Worm (Caenorhabditis elegans) whole organism, young adult: ENCODE data around the gene C02F5.2.

Experiments used
- C06A6.2 ChIP-seq: fragments of 200-800 bp; sonication (Bioruptor generic); conservative IDR thresholded peaks from 2 replicates; pipeline ENCODE4 v1.3.6; 2022; ENCODE audit warnings: missing genetic modification characterization, missing compliant biosample characterization
- F10E7.11 ChIP-seq: sonication (generic microtip); optimal IDR thresholded peaks from 2 replicates; lab custom pipeline; 2017; ENCODE audit warnings: mild to moderate bottlenecking, missing genetic modification characterization, moderate library complexity, missing compliant biosample characterization
- F23B12.7 ChIP-seq: sonication (generic microtip); optimal IDR thresholded peaks from 2 replicates; lab custom pipeline; 2017; ENCODE audit warnings: missing genetic modification characterization, mild to moderate bottlenecking, missing compliant biosample characterization, antibody characterized with exemption, moderate library complexity; ENCODE audit not compliant: insufficient read depth
- F37B4.10 ChIP-seq: fragments of 200-800 bp; sonication (Bioruptor generic); IDR thresholded peaks from 2 replicates; pipeline ENCODE4 v1.3.6; 2022; ENCODE audit warnings: missing genetic modification characterization, missing compliant biosample characterization
- F57C9.4 ChIP-seq: sonication (generic microtip); optimal IDR thresholded peaks from 2 replicates; lab custom pipeline; 2017; ENCODE audit warnings: mild to moderate bottlenecking, missing genetic modification characterization, missing compliant biosample characterization
- K11D2.4 ChIP-seq: fragments of 200-800 bp; sonication (Bioruptor generic); IDR thresholded peaks from 2 replicates; pipeline ENCODE4 v1.3.6; 2022; ENCODE audit warnings: missing genetic modification reagents, missing genetic modification characterization, missing compliant biosample characterization
- T07F8.4 ChIP-seq: sonication (generic microtip); optimal IDR thresholded peaks from 2 replicates; lab custom pipeline; 2016; ENCODE audit warnings: mild to moderate bottlenecking, missing genetic modification characterization, moderate library complexity, missing compliant biosample characterization
- Y53F4B.3 ChIP-seq: fragments of 200-800 bp; sonication (Bioruptor generic); IDR thresholded peaks from 2 replicates; pipeline ENCODE4 v1.3.6; 2022; ENCODE audit warnings: missing genetic modification reagents, missing genetic modification characterization, missing compliant biosample characterization
- akir-1 ChIP-seq: fragments of 200-800 bp; sonication (Bioruptor generic); optimal IDR thresholded peaks from 2 replicates; lab custom pipeline; 2018; ENCODE audit warnings: mild to moderate bottlenecking, missing genetic modification characterization, moderate library complexity, missing compliant biosample characterization
- ama-1 ChIP-seq, 3 experiments: fragments of 150-350 bp in 1 of 3; sonication (generic microtip) in 2 of 3; optimal IDR thresholded peaks; 2 replicates each; lab custom pipeline; 2014 to 2018; ENCODE audit warnings: missing biosample characterization in 2 of 3, missing genetic modification characterization in 2 of 3, missing genetic modification reagents in 2 of 3
- aptf-3 ChIP-seq: fragments of 200-800 bp; sonication (Bioruptor generic); IDR thresholded peaks from 2 replicates; pipeline ENCODE4 v1.3.6; 2022; ENCODE audit warnings: missing genetic modification characterization, missing compliant biosample characterization
- attf-5 ChIP-seq: fragments of 200-800 bp; sonication (Bioruptor generic); optimal IDR thresholded peaks from 2 replicates; lab custom pipeline; 2018; ENCODE audit warnings: mild to moderate bottlenecking, missing genetic modification characterization, missing compliant biosample characterization
- bed-2 ChIP-seq: fragments of 200-800 bp; sonication (Bioruptor generic); IDR thresholded peaks from 2 replicates; pipeline ENCODE4 v1.3.6; 2022; ENCODE audit warnings: missing genetic modification reagents, missing genetic modification characterization, missing compliant biosample characterization
- ceh-40 ChIP-seq: fragments of 200-800 bp; sonication (Bioruptor generic); IDR thresholded peaks from 2 replicates; pipeline ENCODE4 v1.3.6; 2022; ENCODE audit warnings: missing genetic modification characterization, missing compliant biosample characterization
- ceh-91 ChIP-seq: fragments of 200-800 bp; sonication (Bioruptor generic); IDR thresholded peaks from 2 replicates; pipeline ENCODE4 v1.3.6; 2022; ENCODE audit warnings: missing genetic modification reagents, missing genetic modification characterization, missing compliant biosample characterization
- chd-7 ChIP-seq: sonication (generic microtip); optimal IDR thresholded peaks from 2 replicates; lab custom pipeline; 2016; ENCODE audit warnings: mild to moderate bottlenecking, missing genetic modification characterization, moderate library complexity, missing compliant biosample characterization
- dpff-1 ChIP-seq: sonication (generic microtip); optimal IDR thresholded peaks from 2 replicates; lab custom pipeline; 2017; ENCODE audit warnings: mild to moderate bottlenecking, missing genetic modification characterization, missing compliant biosample characterization
- efl-1 ChIP-seq: fragments of 150-350 bp; optimal IDR thresholded peaks from 2 replicates; lab custom pipeline; 2014; ENCODE audit warnings: missing biosample characterization, missing genetic modification reagents, missing genetic modification characterization
- egrh-3 ChIP-seq: fragments of 200-800 bp; sonication (Bioruptor generic); IDR thresholded peaks from 2 replicates; pipeline ENCODE4 v1.3.6; 2022; ENCODE audit warnings: missing genetic modification reagents, missing genetic modification characterization, missing compliant biosample characterization
- ets-4 ChIP-seq: fragments of 200-800 bp; sonication (Bioruptor generic); optimal IDR thresholded peaks from 2 replicates; lab custom pipeline; 2018; ENCODE audit warnings: mild to moderate bottlenecking, missing genetic modification characterization, missing compliant biosample characterization
- hlh-26 ChIP-seq: fragments of 200-800 bp; sonication (Bioruptor generic); conservative IDR thresholded peaks from 2 replicates; pipeline ENCODE4 v1.3.6; 2022; ENCODE audit warnings: missing genetic modification reagents, missing genetic modification characterization, missing compliant biosample characterization
- hmg-1.2 ChIP-seq: fragments of 200-800 bp; sonication (Bioruptor generic); IDR thresholded peaks from 2 replicates; pipeline ENCODE4 v1.3.6; 2022; ENCODE audit warnings: missing genetic modification reagents, missing genetic modification characterization, missing compliant biosample characterization
- hmg-20 ChIP-seq: fragments of 200-800 bp; sonication (Bioruptor generic); IDR thresholded peaks from 2 replicates; pipeline ENCODE4 v1.3.6; 2022; ENCODE audit warnings: missing genetic modification reagents, missing genetic modification characterization, missing compliant biosample characterization
- lag-1 ChIP-seq: fragments of 200-800 bp; sonication (Bioruptor generic); IDR thresholded peaks from 2 replicates; pipeline ENCODE4 v1.3.6; 2022; ENCODE audit warnings: missing genetic modification reagents, missing genetic modification characterization, missing compliant biosample characterization
- lin-54 ChIP-seq: fragments of 200-800 bp; sonication (Bioruptor generic); optimal IDR thresholded peaks from 2 replicates; lab custom pipeline; 2018; ENCODE audit warnings: mild to moderate bottlenecking, missing genetic modification characterization, missing compliant biosample characterization
- madf-10 ChIP-seq: sonication (generic microtip); optimal IDR thresholded peaks from 2 replicates; lab custom pipeline; 2016; ENCODE audit warnings: mild to moderate bottlenecking, missing genetic modification characterization, missing compliant biosample characterization
- mel-28 ChIP-seq: sonication (generic microtip); optimal IDR thresholded peaks from 2 replicates; lab custom pipeline; 2016; ENCODE audit warnings: borderline replicate concordance, mild to moderate bottlenecking, missing genetic modification characterization, missing compliant biosample characterization
- mes-4 ChIP-seq: sonication (generic microtip); optimal IDR thresholded peaks from 2 replicates; lab custom pipeline; 2016; ENCODE audit warnings: missing genotype, missing genetic modification characterization, missing compliant biosample characterization
- mxl-1 ChIP-seq: sonication (generic microtip); optimal IDR thresholded peaks from 2 replicates; lab custom pipeline; 2016; ENCODE audit warnings: missing genetic modification characterization, missing compliant biosample characterization
- nfya-2 ChIP-seq: fragments of 200-800 bp; sonication (Bioruptor generic); IDR thresholded peaks from 2 replicates; pipeline ENCODE4 v1.3.6; 2022; ENCODE audit warnings: missing genetic modification reagents, missing genetic modification characterization, missing compliant biosample characterization
- nfyb-1 ChIP-seq: fragments of 200-800 bp; sonication (Bioruptor generic); IDR thresholded peaks from 2 replicates; pipeline ENCODE4 v1.3.6; 2022; ENCODE audit warnings: missing genetic modification reagents, missing genetic modification characterization, missing compliant biosample characterization
- nhr-179 ChIP-seq: sonication (generic microtip); optimal IDR thresholded peaks from 2 replicates; lab custom pipeline; 2016; ENCODE audit warnings: mild to moderate bottlenecking, missing genetic modification characterization, missing compliant biosample characterization
- rec-8 ChIP-seq, 2 experiments: sonication (generic microtip); optimal IDR thresholded peaks; 2 replicates each; lab custom pipeline; 2016; ENCODE audit warnings: mild to moderate bottlenecking in 2 of 2, missing genetic modification characterization in 2 of 2, missing genetic modification reagents in 2 of 2, missing genotype in 2 of 2, missing biosample characterization in 1 of 2, missing compliant biosample characterization in 1 of 2, moderate library complexity in 1 of 2
- rpc-1 ChIP-seq, 2 experiments: fragments of 150-350 bp in 1 of 2; sonication (generic microtip) in 1 of 2; optimal IDR thresholded peaks; 2 replicates each; lab custom pipeline; 2014 to 2018; ENCODE audit warnings: missing biosample characterization in 1 of 2, missing genetic modification characterization in 1 of 2, missing genetic modification reagents in 1 of 2, missing genotype in 1 of 2
- sdz-38 ChIP-seq: sonication (generic microtip); optimal IDR thresholded peaks from 2 replicates; lab custom pipeline; 2016; ENCODE audit warnings: missing genotype, missing genetic modification characterization, missing compliant biosample characterization
- snpc-1.1 ChIP-seq: sonication (generic microtip); optimal IDR thresholded peaks from 2 replicates; lab custom pipeline; 2017; ENCODE audit warnings: missing genetic modification characterization, mild to moderate bottlenecking, missing compliant biosample characterization, antibody characterized with exemption, moderate library complexity, missing genotype, missing genetic modification reagents; ENCODE audit not compliant: insufficient read depth
- snpc-4 ChIP-seq, 5 experiments: fragments of 150-350 bp in 1 of 5; sonication (generic microtip) in 4 of 5; optimal IDR thresholded peaks; 2 replicates each; lab custom pipeline; 2014 to 2018; ENCODE audit warnings: missing genetic modification characterization in 5 of 5, missing biosample characterization in 3 of 5, antibody characterized with exemption in 2 of 5, mild to moderate bottlenecking in 2 of 5, missing compliant biosample characterization in 2 of 5, missing genotype in 2 of 5, moderate library complexity in 2 of 5, missing genetic modification reagents in 1 of 5
- sptf-2 ChIP-seq: fragments of 200-800 bp; sonication (Bioruptor generic); optimal IDR thresholded peaks from 2 replicates; lab custom pipeline; 2018; ENCODE audit warnings: mild to moderate bottlenecking, missing genetic modification characterization, missing compliant biosample characterization
- tbx-9 ChIP-seq: sonication (generic microtip); optimal IDR thresholded peaks from 2 replicates; lab custom pipeline; 2016; ENCODE audit warnings: borderline replicate concordance, missing genetic modification characterization, inconsistent platforms, missing compliant biosample characterization
- zfh-2 ChIP-seq: fragments of 200-800 bp; sonication (Bioruptor generic); conservative IDR thresholded peaks from 2 replicates; pipeline ENCODE4 v1.3.6; 2022; ENCODE audit warnings: missing genetic modification reagents, missing genetic modification characterization, missing compliant biosample characterization
- zim-3 ChIP-seq: sonication (generic microtip); optimal IDR thresholded peaks from 2 replicates; lab custom pipeline; 2017; ENCODE audit warnings: mild to moderate bottlenecking, missing genetic modification characterization, moderate library complexity, missing compliant biosample characterization
- ztf-25 ChIP-seq: fragments of 200-800 bp; sonication (Bioruptor generic); IDR thresholded peaks from 2 replicates; pipeline ENCODE4 v1.3.6; 2022; ENCODE audit warnings: missing genetic modification reagents, missing genetic modification characterization, missing compliant biosample characterization
- ztf-28 ChIP-seq: fragments of 200-800 bp; sonication (Bioruptor generic); IDR thresholded peaks from 2 replicates; pipeline ENCODE4 v1.3.6; 2022; ENCODE audit warnings: missing genetic modification reagents, missing genetic modification characterization, missing compliant biosample characterization

Gene C02F5.2

ce11 chrIII:8280352-8280751 lies 30.9 kb downstream of the C02F5.2 start (continued):
- TF ChIP-seq rpc-1 (optimal IDR thresholded peaks at IDR 0.05; lab: Kevin White, UChicago) (no peak), rpc-1 (tag; optimal IDR thresholded peaks at IDR 0.05; lab: Kevin White, UChicago) (no peak), nfyb-1 (GFP tag; lab: Robert Waterston, UW) (no peak), snpc-1.1 (tag; lab: Kevin White, UChicago) (no peak), attf-5 (GFP tag; lab: Kevin White, UChicago) (no peak), lag-1 (GFP tag; lab: Robert Waterston, UW) (no peak), tbx-9 (tag; lab: Kevin White, UChicago) (no peak), ceh-91 (GFP tag; lab: Robert Waterston, UW) (no peak), hmg-1.2 (GFP tag; lab: Robert Waterston, UW) (no peak), Y53F4B.3 (GFP tag; lab: Robert Waterston, UW) (no peak)
- TF ChIP-seq, all 124 proteins: peak for 0

DNA sequence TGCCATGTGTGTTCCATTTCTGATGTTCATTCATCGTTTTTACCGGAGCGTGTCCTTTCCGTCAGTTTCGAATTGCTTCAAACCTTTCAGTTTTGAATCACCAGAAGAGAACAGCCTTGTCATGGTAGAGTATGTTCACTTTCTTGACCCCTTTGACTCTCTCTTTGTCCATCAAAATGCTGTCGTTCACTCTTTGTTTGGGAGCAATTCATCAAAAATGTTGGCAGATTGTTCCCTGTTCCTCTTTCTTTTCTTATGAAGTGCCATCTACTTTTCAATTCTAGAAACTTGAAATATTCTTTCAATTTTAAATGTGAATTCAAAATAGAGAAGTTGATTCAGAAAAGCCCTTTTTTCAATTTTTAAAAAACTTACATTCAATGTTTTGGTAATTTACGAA lies 31.9 kb downstream of the C02F5.2 start:
- TF ChIP-seq T07F8.4 (no peak), efl-1 (GFP tag; lab: Kevin White, UChicago) (no peak), mel-28 (tag; lab: Kevin White, UChicago) (no peak), zim-3 (tag; lab: Kevin White, UChicago) (no peak), zfh-2 (GFP tag; lab: Robert Waterston, UW) (no peak), bed-2 (GFP tag; lab: Robert Waterston, UW) (no peak), sdz-38 (tag; lab: Kevin White, UChicago) (no peak), lag-1 (GFP tag; lab: Robert Waterston, UW) (no peak), akir-1 (GFP tag; lab: Kevin White, UChicago) (no peak), mes-4 (no peak), egrh-3 (no peak), F37B4.10 (GFP tag; lab: Robert Waterston, UW) (no peak), sptf-2 (GFP tag; lab: Kevin White, UChicago) (no peak), ets-4 (no peak), rpc-1 (optimal IDR thresholded peaks at IDR 0.05; lab: Kevin White, UChicago) (no peak), rpc-1 (tag; optimal IDR thresholded peaks at IDR 0.05; lab: Kevin White, UChicago) (no peak), K11D2.4 (no peak), mxl-1 (no peak), ztf-28 (GFP tag; lab: Robert Waterston, UW) (no peak)
- TF ChIP-seq, all 124 proteins: peak for 0

- no peak for TF ChIP-seq ceh-40 (GFP tag; lab: Robert Waterston, UW)
- no peak for TF ChIP-seq F57C9.4
- no peak for TF ChIP-seq nfya-2 (GFP tag; lab: Robert Waterston, UW)
- TF ChIP-seq madf-10, result no peak
- no peak for TF ChIP-seq dpff-1
- TF ChIP-seq F10E7.11 (tag; lab: Kevin White, UChicago), result no peak
- TF ChIP-seq chd-7 (tag; lab: Kevin White, UChicago), result no peak
- no peak for TF ChIP-seq hlh-26 (GFP tag; lab: Robert Waterston, UW)
- TF ChIP-seq zfh-2 (GFP tag; lab: Robert Waterston, UW), result no peak
- TF ChIP-seq ama-1 (optimal IDR thresholded peaks at IDR 0.05; lab: Kevin White, UChicago), result no peak
- TF ChIP-seq ama-1 (GFP tag; optimal IDR thresholded peaks at IDR 0.05; lab: Kevin White, UChicago), result no peak
- TF ChIP-seq aptf-3 (GFP tag; lab: Robert Waterston, UW), result no peak
- no peak for TF ChIP-seq snpc-4 (GFP tag; optimal IDR thresholded peaks at IDR 0.05; lab: Kevin White, UChicago)
- no peak for TF ChIP-seq snpc-4 (tag; optimal IDR thresholded peaks at IDR 0.05; lab: Kevin White, UChicago)
- no peak for TF ChIP-seq ztf-25
- TF ChIP-seq lin-54 (GFP tag; lab: Kevin White, UChicago), result no peak
- TF ChIP-seq hmg-20, result no peak
- no peak for TF ChIP-seq rec-8 (tag; optimal IDR thresholded peaks at IDR 0.05; lab: Kevin White, UChicago)
- no peak for TF ChIP-seq nhr-179 (tag; lab: Kevin White, UChicago)
- no peak for TF ChIP-seq F23B12.7 (tag; lab: Kevin White, UChicago)
- no peak for TF ChIP-seq F37B4.10 (GFP tag; lab: Robert Waterston, UW)
- TF ChIP-seq C06A6.2 (GFP tag; lab: Robert Waterston, UW), result no peak
These were observed 34.1 kb downstream of the C02F5.2 start for ce11 chrIII:8283525-8283924.
